Worm (Caenorhabditis elegans): ENCODE measurements around the gene C05D12.5.

The C05D12.5 gene

ce11 chrII:11453025-11453424 is 19.0 kb downstream of the C05D12.5 start, which contains the start of gene rsp-1 (continued):
- peak; percentile 90 for TF ChIP-seq nhr-19 (GFP tag; conservative IDR thresholded peaks at IDR 0.05)
- TF ChIP-seq unc-98 (GFP tag; IDR thresholded peaks at IDR 0.05) = no peak
- TF ChIP-seq nhr-47 (tag; optimal IDR thresholded peaks at IDR 0.05) = peak; percentile 91

ce11 chrII:11453639-11454038 is 19.6 kb downstream of the C05D12.5 start:
- no peak for TF ChIP-seq tlp-1 (tag; optimal IDR thresholded peaks at IDR 0.05)
- TF ChIP-seq lin-35 (GFP tag; optimal IDR thresholded peaks at IDR 0.05) = peak in 1 of 2 experiments; percentile 4
- no peak for TF ChIP-seq fkh-4 (tag; optimal IDR thresholded peaks at IDR 0.05; ENCODE audit: borderline replicate concordance)
- TF ChIP-seq lir-3 (tag; optimal IDR thresholded peaks at IDR 0.05; ENCODE audit: poor library complexity) = no peak
- peak; percentile 98 for TF ChIP-seq fkh-8 (tag; optimal IDR thresholded peaks at IDR 0.05)
- TF ChIP-seq ceh-8 (GFP tag; optimal IDR thresholded peaks at IDR 0.05) = no peak
- no peak for TF ChIP-seq unc-30 (tag; optimal IDR thresholded peaks at IDR 0.05)
- no peak for TF ChIP-seq C16A3.4 (tag; optimal IDR thresholded peaks at IDR 0.05)
- TF ChIP-seq efl-3 (GFP tag; optimal IDR thresholded peaks at IDR 0.05) = no peak
- TF ChIP-seq nhr-20 (tag; optimal IDR thresholded peaks at IDR 0.05) = no peak
- TF ChIP-seq nhr-77 (tag; optimal IDR thresholded peaks at IDR 0.05) = no peak
- no peak for TF ChIP-seq nhr-237 (tag; optimal IDR thresholded peaks at IDR 0.05)
- no peak for TF ChIP-seq lin-13 (GFP tag; optimal IDR thresholded peaks at IDR 0.05)
- TF ChIP-seq egl-27 (tag; optimal IDR thresholded peaks at IDR 0.05) = no peak
- no peak for TF ChIP-seq sox-4 (tag; optimal IDR thresholded peaks at IDR 0.05)
- no peak for TF ChIP-seq nhr-90 (tag; optimal IDR thresholded peaks at IDR 0.05; ENCODE audit: poor library complexity)

- TF ChIP-seq grh-1 (GFP tag; IDR thresholded peaks at IDR 0.05) (0 out of 2 replicates have a peak, but pooled peaks have one; percentile 6), nhr-237 (tag; optimal IDR thresholded peaks at IDR 0.05) (no peak), snu-23 (GFP tag; optimal IDR thresholded peaks at IDR 0.05) (no peak)
These were observed 21.1 kb downstream of the C05D12.5 start for ce11 chrII:11455140-11455539.

ce11 chrII:11455715-11456114 is 21.7 kb downstream of the C05D12.5 start:
- TF ChIP-seq unc-98 (GFP tag; IDR thresholded peaks at IDR 0.05) (no peak), fkh-4 (tag; optimal IDR thresholded peaks at IDR 0.05; ENCODE audit: borderline replicate concordance) (no peak), fos-1 (tag; optimal IDR thresholded peaks at IDR 0.05) (no peak), lin-14 (GFP tag; optimal IDR thresholded peaks at IDR 0.05) (no peak), alr-1 (tag; optimal IDR thresholded peaks at IDR 0.05; ENCODE audit: borderline replicate concordance) (no peak), ztf-11 (tag; optimal IDR thresholded peaks at IDR 0.05) (no peak), efl-3 (GFP tag; optimal IDR thresholded peaks at IDR 0.05) (no peak), mab-9 (GFP tag; IDR thresholded peaks at IDR 0.05) (no peak)

ce11 chrII:11459883-11460282 is 25.8 kb downstream of the C05D12.5 start:
- TF ChIP-seq efl-1 (optimal IDR thresholded peaks at IDR 0.05) (no peak), efl-1 (GFP tag; optimal IDR thresholded peaks at IDR 0.05 in 1 of 2) (peak in 1 of 2 experiments; percentile 38), fkh-4 (tag; optimal IDR thresholded peaks at IDR 0.05; ENCODE audit: borderline replicate concordance) (no peak)

ce11 chrII:11463899-11464298 is 29.9 kb downstream of the C05D12.5 start:
- TF ChIP-seq dpl-1 (GFP tag; optimal IDR thresholded peaks at IDR 0.05) = peak in 1 of 3 experiments; percentile 27
- no peak for TF ChIP-seq C04F5.9 (tag; optimal IDR thresholded peaks at IDR 0.05)
- peak; percentile 41 for TF ChIP-seq lir-3 (tag; optimal IDR thresholded peaks at IDR 0.05; ENCODE audit: poor library complexity)
- TF ChIP-seq ceh-8 (GFP tag; optimal IDR thresholded peaks at IDR 0.05) = no peak
- no peak for TF ChIP-seq snpc-4 (tag; optimal IDR thresholded peaks at IDR 0.05)
- no peak for TF ChIP-seq grh-1 (GFP tag; IDR thresholded peaks at IDR 0.05)
- TF ChIP-seq efl-1 (optimal IDR thresholded peaks at IDR 0.05) = peak; percentile 9 to 31
- peak; percentile 8 to 56 for TF ChIP-seq efl-1 (GFP tag; optimal IDR thresholded peaks at IDR 0.05 in 1 of 2)
- TF ChIP-seq ztf-11 (tag; optimal IDR thresholded peaks at IDR 0.05) = no peak
- TF ChIP-seq ceh-90 (tag; optimal IDR thresholded peaks at IDR 0.05) = peak; percentile 46
- TF ChIP-seq nhr-84 (tag; optimal IDR thresholded peaks at IDR 0.05) = no peak
- peak in 1 of 2 experiments; percentile 9 for TF ChIP-seq lsy-2 (tag; optimal IDR thresholded peaks at IDR 0.05)
- peak; percentile 15 for TF ChIP-seq rnt-1 (tag; optimal IDR thresholded peaks at IDR 0.05)
